Fruit fly (Drosophila melanogaster) S2 (cell line): ENCODE measurements around the gene CG33969.

ENCODE experiments used
- CG8478 ChIP-seq: fragments of >200 bp; optimal IDR thresholded peaks from 2 replicates; lab custom pipeline; 2018
- CTCF ChIP-seq, 2 experiments: fragments of >200 bp; optimal IDR thresholded peaks; 2 replicates each; lab custom pipeline; 2018

Gene CG33969

dm6 chr3L:20395257-20395909, 2.0 kb upstream of the CG33969 start:
- no peak for TF ChIP-seq CG8478 (lab: Kevin White, UChicago)
- no peak for TF ChIP-seq CTCF (optimal IDR thresholded peaks at IDR 0.05; lab: Kevin White, UChicago)

DNA sequence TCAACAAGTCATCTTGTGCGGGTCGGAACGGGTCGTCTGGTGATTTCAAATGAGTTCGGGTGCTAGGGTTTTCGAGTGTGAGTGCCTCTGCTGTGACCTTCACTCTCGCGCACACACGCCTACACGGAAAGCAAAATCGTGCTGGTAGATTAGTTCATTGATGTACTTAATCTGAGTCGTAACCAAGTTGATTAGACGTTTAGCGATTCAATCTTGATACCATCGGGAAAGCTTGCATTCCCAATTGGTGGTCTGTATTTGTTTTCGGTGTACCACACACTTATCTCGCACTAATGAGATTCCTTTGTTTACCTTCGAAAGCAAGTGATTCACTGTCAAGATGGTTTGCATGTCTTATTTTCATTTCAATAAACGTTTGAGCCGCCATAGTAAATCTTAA, 4.4 kb downstream of the CG33969 start:
- no peak for TF ChIP-seq CG8478 (lab: Kevin White, UChicago)
- TF ChIP-seq CTCF (optimal IDR thresholded peaks at IDR 0.05; lab: Kevin White, UChicago) = no peak

DNA sequence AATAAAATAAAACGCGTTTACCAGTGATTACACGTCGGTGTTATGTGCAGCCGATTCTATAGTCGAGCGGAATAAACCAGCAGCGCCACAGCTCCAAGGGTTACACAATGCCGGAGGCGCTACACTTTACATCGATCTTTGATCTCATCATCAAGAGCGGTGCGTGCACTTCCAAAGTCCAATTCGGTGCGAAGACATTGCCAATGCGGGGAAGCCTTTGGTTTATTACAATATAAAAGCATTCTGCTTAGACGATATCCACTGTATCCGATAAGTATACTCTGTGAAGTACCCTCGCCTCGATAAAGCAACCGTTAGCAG, 5.5 kb downstream of the CG33969 start:
- no peak for TF ChIP-seq CG8478 (lab: Kevin White, UChicago)
- no peak for TF ChIP-seq CTCF (optimal IDR thresholded peaks at IDR 0.05; lab: Kevin White, UChicago)

dm6 chr3L:20387038-20387842, 6.1 kb downstream of the CG33969 start:
- no peak for TF ChIP-seq CG8478 (lab: Kevin White, UChicago)

DNA sequence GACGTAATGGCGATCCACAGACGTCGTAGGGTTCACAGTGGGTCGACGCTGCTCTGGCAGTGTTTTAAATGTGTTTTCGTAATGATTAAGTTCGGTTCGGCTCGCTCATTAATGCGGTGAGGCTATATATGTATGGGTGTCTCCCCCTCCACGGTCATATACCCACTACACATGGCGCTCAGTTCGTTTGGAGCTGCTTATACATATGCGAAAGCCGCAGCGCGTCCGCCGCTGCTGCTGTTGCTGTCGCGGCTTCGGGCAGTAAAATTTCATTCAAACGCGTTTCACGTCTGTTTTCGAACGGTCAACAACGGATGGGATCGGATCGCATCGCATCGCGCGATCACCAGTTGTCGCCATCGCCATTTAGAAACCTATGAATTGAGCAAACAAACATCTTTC, 7.4 kb downstream of the CG33969 start:
- TF ChIP-seq CG8478 (lab: Kevin White, UChicago) (no peak), CTCF (optimal IDR thresholded peaks at IDR 0.05; lab: Kevin White, UChicago) (no peak)

dm6 chr3L:20385408-20385807, 7.9 kb downstream of the CG33969 start:
- TF ChIP-seq CG8478 (lab: Kevin White, UChicago) (no peak), CTCF (optimal IDR thresholded peaks at IDR 0.05; lab: Kevin White, UChicago) (no peak)

- TF ChIP-seq CG8478 (lab: Kevin White, UChicago) = no peak
- TF ChIP-seq CTCF (optimal IDR thresholded peaks at IDR 0.05; lab: Kevin White, UChicago) = no peak
These were observed 8.3 kb downstream of the CG33969 start for dm6 chr3L:20385006-20385405.

DNA sequence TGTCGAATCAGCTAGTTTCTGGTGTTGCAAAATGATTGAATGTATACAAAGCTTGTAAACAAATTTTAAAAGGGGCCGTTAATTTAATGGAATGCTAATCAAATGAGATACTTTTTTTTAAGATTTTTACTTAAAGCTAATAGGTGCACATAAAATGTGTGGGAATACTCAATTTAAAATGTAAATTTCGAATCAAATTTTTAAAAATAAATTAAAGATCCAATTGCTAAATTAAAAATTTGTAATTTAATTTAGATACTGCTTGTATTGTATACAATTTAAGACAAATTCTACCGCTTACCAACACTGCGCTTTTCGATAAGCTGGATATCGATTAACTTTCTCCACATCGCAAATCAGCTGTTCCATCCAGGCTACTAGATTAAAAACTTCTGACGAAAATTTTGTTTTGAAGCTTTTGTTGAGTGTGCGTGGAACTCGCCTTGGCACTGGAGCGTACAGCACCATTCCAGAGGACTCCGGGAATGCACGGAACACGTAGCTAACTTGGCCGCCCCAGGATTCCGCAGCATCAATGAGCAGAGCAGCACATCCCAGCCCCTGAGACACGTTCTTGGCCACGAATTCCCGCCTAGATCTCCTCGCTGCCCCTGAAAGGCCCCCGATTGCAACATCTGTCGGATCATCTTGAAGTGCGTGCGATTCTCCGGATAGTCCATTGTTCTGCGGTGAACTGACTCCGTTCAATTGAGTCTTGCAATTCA, 9.1 kb downstream of the CG33969 start, which contains the start of the genes CG5498 and fbl:
Gene CG5498, minus strand, starts transcription at position 24 of the 725 bp plus-strand sequence.
Gene fbl, plus strand, starts transcription at position 344 of the 725 bp plus-strand sequence.
- TF ChIP-seq CTCF (optimal IDR thresholded peaks at IDR 0.05; lab: Kevin White, UChicago) = no peak

DNA sequence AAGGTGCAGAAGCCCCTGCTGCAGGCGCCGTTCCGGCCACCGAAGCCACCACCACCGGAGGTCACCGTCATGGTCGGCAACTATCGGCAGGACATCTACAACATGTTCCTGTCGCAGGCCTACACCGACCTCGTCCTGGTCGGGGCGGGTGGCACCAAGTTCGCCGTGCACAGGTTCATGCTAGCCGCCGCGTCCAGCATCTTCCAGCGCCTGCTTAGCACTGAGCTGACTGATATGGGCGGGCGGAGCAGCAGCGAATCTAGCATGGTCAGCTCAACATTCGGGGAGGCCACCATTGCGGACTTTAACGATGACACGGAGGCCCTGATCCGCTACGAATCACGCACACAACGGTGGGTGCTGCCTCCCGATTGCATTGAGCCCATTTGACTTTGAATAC, 13.9 kb downstream of the CG33969 start:
- TF ChIP-seq CTCF (optimal IDR thresholded peaks at IDR 0.05; lab: Kevin White, UChicago) = no peak
- no peak for TF ChIP-seq CG8478 (lab: Kevin White, UChicago)

DNA sequence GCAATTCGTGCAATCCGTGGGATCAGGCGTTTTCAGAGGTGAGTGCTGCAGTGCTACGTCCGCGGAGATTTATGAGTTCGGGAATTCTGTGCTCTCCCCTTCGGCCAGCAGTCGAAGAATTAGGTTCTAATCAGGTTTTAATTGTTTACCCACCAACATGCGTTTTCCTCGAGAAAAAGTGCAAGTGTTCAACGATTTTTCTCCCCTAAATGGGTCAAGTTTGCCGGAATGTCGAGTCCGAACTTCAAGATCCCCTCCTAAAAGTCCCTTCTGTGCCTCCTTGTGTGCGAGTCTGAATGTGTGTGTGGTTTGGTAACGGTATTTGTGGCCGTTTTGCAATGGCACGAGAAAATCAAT, 16.8 kb downstream of the CG33969 start:
- TF ChIP-seq CG8478 (lab: Kevin White, UChicago) (no peak), CTCF (optimal IDR thresholded peaks at IDR 0.05; lab: Kevin White, UChicago) (no peak)

DNA sequence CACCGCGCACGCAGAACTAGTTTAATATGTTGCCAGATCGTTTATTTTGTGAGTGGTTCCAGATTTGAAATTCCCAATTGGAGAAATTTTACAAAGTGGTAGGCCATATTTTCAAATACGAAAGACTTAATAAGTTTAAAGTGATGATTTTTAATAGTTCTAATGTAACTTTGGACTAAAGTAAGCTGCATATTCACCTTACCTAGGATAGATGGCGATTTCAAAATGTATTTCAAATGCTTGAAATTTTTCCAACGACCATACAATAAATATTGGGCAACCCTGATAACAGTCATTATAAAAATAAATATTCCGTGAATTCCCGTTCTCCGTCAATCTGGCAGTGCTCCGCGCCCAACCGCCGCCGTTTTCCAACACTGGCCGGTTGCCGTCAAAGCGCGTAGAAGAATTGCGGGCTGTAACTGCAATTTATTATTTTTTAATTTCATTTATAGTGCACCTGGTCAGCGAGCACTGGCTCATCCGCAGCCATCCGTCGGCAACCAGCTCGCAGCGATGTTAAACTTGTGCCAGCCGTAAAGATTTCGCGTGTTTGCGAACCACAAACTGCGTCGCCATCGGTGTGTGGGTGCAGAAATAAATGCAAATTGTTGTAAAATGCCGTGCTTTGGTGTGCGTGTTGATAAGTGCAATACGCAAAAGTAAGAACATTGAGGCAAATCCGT, 17.3 kb downstream of the CG33969 start, which contains the start of the genes Ide and RhoBTB:
Gene Ide, minus strand, starts transcription at position 19 of the 686 bp plus-strand sequence.
Gene RhoBTB, plus strand, starts transcription at position 365 of the 686 bp plus-strand sequence.
- TF ChIP-seq CTCF (optimal IDR thresholded peaks at IDR 0.05; lab: Kevin White, UChicago) (no peak), CG8478 (lab: Kevin White, UChicago) (no peak)

dm6 chr3L:20375467-20375866, 17.9 kb downstream of the CG33969 start:
- TF ChIP-seq CG8478 (lab: Kevin White, UChicago) (no peak), CTCF (optimal IDR thresholded peaks at IDR 0.05; lab: Kevin White, UChicago) (no peak)

dm6 chr3L:20370013-20370412, 23.3 kb downstream of the CG33969 start, which contains the start of gene CG13247:
TSS of gene CG13247 (plus strand) at chr3L:20370313.
- TF ChIP-seq CG8478 (lab: Kevin White, UChicago) = no peak
- TF ChIP-seq CTCF (optimal IDR thresholded peaks at IDR 0.05; lab: Kevin White, UChicago) = no peak

- no peak for TF ChIP-seq CTCF (optimal IDR thresholded peaks at IDR 0.05; lab: Kevin White, UChicago)
These were observed 26.5 kb downstream of the CG33969 start, which contains the start of the genes Toll-9 and in for dm6 chr3L:20366674-20367372. TSS of gene Toll-9 (minus strand) at chr3L:20366724. TSS of gene in (plus strand) at chr3L:20367198.
